Fruit fly (Drosophila melanogaster) whole organism, adult: ENCODE results near the gene Dnaaf5.

Experiments used
- CG7101 ChIP-seq: fragments of 200-800 bp; sonication (Bioruptor generic); optimal IDR thresholded peaks from 2 replicates; lab custom pipeline; 2018; ENCODE audit warnings: missing biosample characterization, mild to moderate bottlenecking, missing genetic modification characterization, moderate library complexity
- tj ChIP-seq: fragments of 200-800 bp; sonication (Bioruptor generic); optimal IDR thresholded peaks from 3 replicates; lab custom pipeline; 2017; ENCODE audit warnings: missing biosample characterization, mild to moderate bottlenecking, missing genetic modification characterization, moderate library complexity

DNA sequence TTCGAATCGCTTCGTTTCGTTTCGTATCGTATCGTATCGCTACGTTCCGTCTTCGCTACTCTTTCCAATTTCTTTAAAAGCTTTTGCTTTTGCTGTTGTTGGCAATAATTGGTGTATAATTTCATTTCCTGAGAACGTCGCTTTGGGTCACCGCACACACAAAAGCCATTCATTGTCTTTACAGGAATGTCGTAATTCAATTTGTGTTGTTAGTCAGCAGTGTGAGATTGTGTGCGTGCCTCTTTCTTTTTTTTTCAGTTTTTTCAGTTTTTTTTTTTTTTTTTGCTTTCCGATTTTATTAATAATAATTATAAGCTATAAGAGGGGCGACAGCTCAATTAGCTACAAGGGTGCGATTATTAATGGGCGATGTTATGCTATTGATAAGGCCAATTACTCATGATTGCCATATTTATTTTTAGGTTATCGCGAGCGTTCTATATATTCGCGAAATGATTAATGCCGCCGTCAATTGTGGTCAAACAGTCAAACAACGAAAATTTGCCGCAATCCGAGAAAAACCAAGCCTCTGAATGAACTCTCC is 9.6 kb upstream of the Dnaaf5 start:
- no peak for TF ChIP-seq CG7101 (tag; lab: Kevin White, UChicago)
- peak; percentile 34 for TF ChIP-seq tj
